Worm (Caenorhabditis elegans) whole organism, mixed stage, embryonic: ENCODE data around the gene rml-4.

Experiments used
- ceh-83 ChIP-seq: fragments of 200-800 bp; sonication (Bioruptor generic); optimal IDR thresholded peaks from 2 replicates; lab custom pipeline; 2018; ENCODE audit warnings: mild to moderate bottlenecking, missing genetic modification characterization, missing compliant biosample characterization
- elt-1 ChIP-seq: sonication (generic microtip); optimal IDR thresholded peaks from 2 replicates; lab custom pipeline; 2017; ENCODE audit warnings: missing genetic modification characterization, mild to moderate bottlenecking, missing compliant biosample characterization, antibody characterized with exemption, moderate library complexity, borderline replicate concordance; ENCODE audit not compliant: insufficient read depth
- nhr-28 ChIP-seq: fragments of 150-350 bp; optimal IDR thresholded peaks from 2 replicates; lab custom pipeline; 2014; ENCODE audit warnings: missing biosample characterization, missing genetic modification characterization
- nhr-76 ChIP-seq: sonication (generic microtip); optimal IDR thresholded peaks from 2 replicates; lab custom pipeline; 2017; ENCODE audit warnings: missing biosample characterization, missing genetic modification characterization
- snpc-4 ChIP-seq: fragments of 150-350 bp; optimal IDR thresholded peaks from 2 replicates; lab custom pipeline; 2014; ENCODE audit warnings: missing biosample characterization, missing genetic modification characterization
- unc-39 ChIP-seq: fragments of 150-350 bp; optimal IDR thresholded peaks from 2 replicates; lab custom pipeline; 2014; ENCODE audit warnings: missing biosample characterization, missing genetic modification characterization
- unc-62 ChIP-seq: fragments of 150-350 bp; optimal IDR thresholded peaks from 2 replicates; lab custom pipeline; 2014; ENCODE audit warnings: missing biosample characterization, missing genetic modification reagents, missing genetic modification characterization
- ztf-11 ChIP-seq: fragments of 150-350 bp; optimal IDR thresholded peaks from 2 replicates; lab custom pipeline; 2014; ENCODE audit warnings: missing biosample characterization, missing genetic modification characterization

DNA sequence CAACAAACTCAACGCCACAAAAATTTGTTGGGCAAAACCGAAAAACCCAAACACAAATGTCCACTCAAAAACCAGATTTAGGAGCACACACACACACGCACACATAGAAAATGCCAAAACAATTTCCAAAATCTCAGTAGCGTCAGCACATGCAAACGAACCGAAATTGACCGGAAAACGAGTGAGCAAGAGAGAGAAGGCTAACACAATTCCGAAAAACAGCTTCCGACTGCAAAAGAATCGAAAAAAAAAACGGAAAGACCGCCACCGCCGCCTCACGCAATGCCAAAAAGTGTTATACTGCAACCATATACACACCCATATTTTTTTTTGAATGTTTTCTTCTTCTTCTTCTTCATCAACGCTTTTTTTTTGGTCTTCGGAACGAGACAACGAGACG is 3.1 kb upstream of the rml-4 start:
- TF ChIP-seq unc-39: no peak
- no peak for TF ChIP-seq nhr-28 (tag; lab: Kevin White, UChicago)
- TF ChIP-seq nhr-76: no peak
- no peak for TF ChIP-seq snpc-4 (tag; lab: Kevin White, UChicago)
- no peak for TF ChIP-seq elt-1 (tag; lab: Kevin White, UChicago)
- TF ChIP-seq ceh-83 (GFP tag; lab: Kevin White, UChicago): no peak
- TF ChIP-seq unc-62 (GFP tag; lab: Kevin White, UChicago): no peak
- TF ChIP-seq ztf-11: no peak
